Worm (Caenorhabditis elegans) whole organism, L4 larva: ENCODE measurements around the gene zip-10.

ENCODE experiments used
- D1046.2 ChIP-seq: fragments of 200-800 bp; sonication (Bioruptor generic); IDR thresholded peaks from 2 replicates; pipeline ENCODE4 v1.3.6; 2022; ENCODE audit warnings: missing genetic modification characterization, missing compliant biosample characterization
- F10B5.3 ChIP-seq: sonication (generic microtip); optimal IDR thresholded peaks from 2 replicates; lab custom pipeline; 2016; ENCODE audit warnings: mild to moderate bottlenecking, missing genetic modification characterization, missing compliant biosample characterization
- F49E8.2 ChIP-seq: sonication (generic microtip); optimal IDR thresholded peaks from 2 replicates; lab custom pipeline; 2016; ENCODE audit warnings: missing compliant biosample characterization, mild to moderate bottlenecking, missing genetic modification characterization, borderline replicate concordance
- T26A8.4 ChIP-seq: fragments of 200-800 bp; sonication (Bioruptor generic); IDR thresholded peaks from 2 replicates; pipeline ENCODE4 v1.3.6; 2022; ENCODE audit warnings: missing genetic modification characterization, missing compliant biosample characterization
- Y48G9A.11 ChIP-seq: fragments of 200-800 bp; sonication (Bioruptor generic); IDR thresholded peaks from 2 replicates; pipeline ENCODE4 v1.3.6; 2022; ENCODE audit warnings: missing genetic modification reagents, missing genetic modification characterization, missing compliant biosample characterization
- Y75B8A.6 ChIP-seq: fragments of 200-800 bp; sonication (Bioruptor generic); IDR thresholded peaks from 2 replicates; pipeline ENCODE4 v1.3.6; 2022; ENCODE audit warnings: missing genetic modification reagents, missing genetic modification characterization, missing compliant biosample characterization
- ZK337.2 ChIP-seq: fragments of 200-800 bp; sonication (Bioruptor generic); IDR thresholded peaks from 2 replicates; pipeline ENCODE4 v1.3.6; 2022; ENCODE audit warnings: missing genetic modification reagents, missing genetic modification characterization, missing compliant biosample characterization
- ZK546.5 ChIP-seq, 2 experiments: sonication (generic microtip); optimal IDR thresholded peaks; 2 replicates each; lab custom pipeline; 2017; ENCODE audit warnings: missing biosample characterization in 2 of 2, missing genetic modification characterization in 2 of 2
- aha-1 ChIP-seq: fragments of 150-350 bp; peaks from one replicate; lab custom pipeline; 2014; ENCODE audit warnings: missing biosample characterization, missing genetic modification characterization
- arid-1 ChIP-seq: fragments of 200-800 bp; sonication (Bioruptor generic); conservative IDR thresholded peaks from 2 replicates; pipeline ENCODE4 v1.3.6; 2022; ENCODE audit warnings: missing genetic modification reagents, missing genetic modification characterization, missing compliant biosample characterization
- ceh-82 ChIP-seq: sonication (generic microtip); optimal IDR thresholded peaks from 2 replicates; lab custom pipeline; 2017; ENCODE audit warnings: missing biosample characterization, missing genetic modification characterization
- daf-16 ChIP-seq, 3 experiments: sonication (generic microtip); optimal IDR thresholded peaks; 2 replicates each; lab custom pipeline; 2016 to 2017; ENCODE audit warnings: missing genetic modification characterization in 3 of 3, missing genetic modification reagents in 3 of 3, mild to moderate bottlenecking in 2 of 3, missing compliant biosample characterization in 2 of 3, missing biosample characterization in 1 of 3, moderate library complexity in 1 of 3
- daf-8 ChIP-seq: fragments of 200-800 bp; sonication (Bioruptor generic); IDR thresholded peaks from 2 replicates; pipeline ENCODE4 v1.3.6; 2022; ENCODE audit warnings: missing genetic modification characterization, missing compliant biosample characterization
- dmd-6 ChIP-seq: fragments of 200-800 bp; sonication (Bioruptor generic); IDR thresholded peaks from 2 replicates; pipeline ENCODE4 v1.3.6; 2022; ENCODE audit warnings: missing genetic modification reagents, missing genetic modification characterization, missing compliant biosample characterization
- dmd-9 ChIP-seq: fragments of 200-800 bp; sonication (Bioruptor generic); IDR thresholded peaks from 2 replicates; pipeline ENCODE4 v1.3.6; 2022; ENCODE audit warnings: missing genetic modification reagents, missing genetic modification characterization, missing compliant biosample characterization
- dve-1 ChIP-seq: sonication (generic microtip); optimal IDR thresholded peaks from 2 replicates; lab custom pipeline; 2017; ENCODE audit warnings: antibody characterized with exemption, mild to moderate bottlenecking, missing genetic modification characterization, missing compliant biosample characterization; ENCODE audit not compliant: insufficient read depth
- fkh-10 ChIP-seq: fragments of 150-350 bp; optimal IDR thresholded peaks from 2 replicates; lab custom pipeline; 2014; ENCODE audit warnings: missing biosample characterization, missing genetic modification reagents, missing genetic modification characterization
- hlh-11 ChIP-seq: fragments of 200-800 bp; sonication (Bioruptor generic); optimal IDR thresholded peaks from 2 replicates; lab custom pipeline; 2018; ENCODE audit warnings: mild to moderate bottlenecking, missing genetic modification characterization, missing compliant biosample characterization
- lim-7 ChIP-seq: fragments of 200-800 bp; sonication (Bioruptor generic); IDR thresholded peaks from 2 replicates; pipeline ENCODE4 v1.3.6; 2022; ENCODE audit warnings: missing genetic modification characterization, missing compliant biosample characterization
- lin-15B ChIP-seq: fragments of 150-350 bp; sonication (generic microtip); optimal IDR thresholded peaks from 3 replicates; lab custom pipeline; 2014; ENCODE audit warnings: missing biosample characterization, missing genetic modification characterization
- lin-38 ChIP-seq: fragments of 200-800 bp; sonication (Bioruptor generic); IDR thresholded peaks from 2 replicates; pipeline ENCODE4 v1.3.6; 2022; ENCODE audit warnings: missing genetic modification reagents, missing genetic modification characterization, missing compliant biosample characterization
- madf-9 ChIP-seq: fragments of 200-800 bp; sonication (Bioruptor generic); conservative IDR thresholded peaks from 2 replicates; pipeline ENCODE4 v1.3.6; 2022; ENCODE audit warnings: missing genetic modification reagents, missing genetic modification characterization, missing compliant biosample characterization
- mdt-29 ChIP-seq: fragments of 200-800 bp; sonication (Bioruptor generic); IDR thresholded peaks from 2 replicates; pipeline ENCODE4 v1.3.6; 2022; ENCODE audit warnings: missing genetic modification reagents, missing genetic modification characterization, missing compliant biosample characterization
- mes-2 ChIP-seq: sonication (generic microtip); optimal IDR thresholded peaks from 2 replicates; lab custom pipeline; 2016; ENCODE audit warnings: missing genotype, mild to moderate bottlenecking, missing genetic modification characterization, missing compliant biosample characterization; ENCODE audit not compliant: poor library complexity, severe bottlenecking
- nhr-102 ChIP-seq: sonication (generic microtip); optimal IDR thresholded peaks from 2 replicates; lab custom pipeline; 2016; ENCODE audit warnings: mild to moderate bottlenecking, missing genetic modification characterization, moderate library complexity, missing compliant biosample characterization
- nhr-111 ChIP-seq: fragments of 200-800 bp; sonication (Bioruptor generic); optimal IDR thresholded peaks from 2 replicates; lab custom pipeline; 2018; ENCODE audit warnings: mild to moderate bottlenecking, missing genetic modification characterization, missing compliant biosample characterization
- nhr-28 ChIP-seq: fragments of 150-350 bp; optimal IDR thresholded peaks from 2 replicates; lab custom pipeline; 2014; ENCODE audit warnings: missing biosample characterization, missing genetic modification characterization
- nhr-48 ChIP-seq: sonication (generic microtip); optimal IDR thresholded peaks from 2 replicates; lab custom pipeline; 2016; ENCODE audit warnings: mild to moderate bottlenecking, missing genetic modification characterization, missing compliant biosample characterization
- nhr-76 ChIP-seq: fragments of 150-350 bp; optimal IDR thresholded peaks from 2 replicates; lab custom pipeline; 2014; ENCODE audit warnings: missing biosample characterization, missing genetic modification characterization
- pha-4 ChIP-seq, 2 experiments: fragments of 150-350 bp in 1 of 2; fragments of 200-800 bp in 1 of 2; sonication (Bioruptor generic) in 1 of 2; IDR thresholded peaks in 1 of 2; optimal IDR thresholded peaks in 1 of 2; 2 replicates each; pipeline versions ENCODE4 v1.3.6 to Lab custom; 2014 to 2022; ENCODE audit warnings: missing genetic modification characterization in 2 of 2, missing genetic modification reagents in 2 of 2, missing biosample characterization in 1 of 2, missing compliant biosample characterization in 1 of 2
- php-3 ChIP-seq: fragments of 200-800 bp; sonication (Bioruptor generic); IDR thresholded peaks from 2 replicates; pipeline ENCODE4 v1.3.6; 2022; ENCODE audit warnings: missing genetic modification reagents, missing genetic modification characterization, missing compliant biosample characterization
- set-16 ChIP-seq: fragments of 200-800 bp; sonication (Bioruptor generic); IDR thresholded peaks from 2 replicates; pipeline ENCODE4 v1.3.6; 2022; ENCODE audit warnings: missing genetic modification reagents, missing genetic modification characterization, missing compliant biosample characterization
- skn-1 ChIP-seq: fragments of 150-350 bp; optimal IDR thresholded peaks from 2 replicates; lab custom pipeline; 2014; ENCODE audit warnings: missing biosample characterization, missing genetic modification characterization
- spr-1 ChIP-seq: sonication (generic microtip); optimal IDR thresholded peaks from 2 replicates; lab custom pipeline; 2016; ENCODE audit warnings: mild to moderate bottlenecking, missing genetic modification characterization, missing compliant biosample characterization
- tag-97 ChIP-seq: fragments of 200-800 bp; sonication (Bioruptor generic); IDR thresholded peaks from 2 replicates; pipeline ENCODE4 v1.3.6; 2022; ENCODE audit warnings: missing genetic modification characterization, missing compliant biosample characterization
- unc-62 ChIP-seq, 3 experiments: fragments of 150-350 bp in 1 of 3; sonication (generic microtip); optimal IDR thresholded peaks in 2 of 3; peaks in 1 of 3; 1 replicate in 1 of 3; 2 replicates in 2 of 3; lab custom pipeline; 2014 to 2017; ENCODE audit warnings: missing biosample characterization in 3 of 3, missing genetic modification characterization in 3 of 3, missing genetic modification reagents in 3 of 3, missing genotype in 1 of 3
- zfp-3 ChIP-seq: fragments of 200-800 bp; sonication (Bioruptor generic); conservative IDR thresholded peaks from 2 replicates; pipeline ENCODE4 v1.3.6; 2022; ENCODE audit warnings: missing genetic modification reagents, missing genetic modification characterization, missing compliant biosample characterization

zip-10 gene

ce11 chrV:11629222-11630026 lies 21.1 kb downstream of the zip-10 start, which contains the start of gene F35B12.10 (continued):
- no peak for TF ChIP-seq ZK546.5 (tag; optimal IDR thresholded peaks at IDR 0.05; lab: Kevin White, UChicago)
- TF ChIP-seq php-3 (GFP tag; lab: Robert Waterston, UW): peak; percentile 45; the same call in 1 of the 2 replicates
- no peak for TF ChIP-seq set-16 (GFP tag; lab: Robert Waterston, UW)
- no peak for TF ChIP-seq F49E8.2
- TF ChIP-seq Y48G9A.11 (GFP tag; lab: Robert Waterston, UW): no peak
- no peak for TF ChIP-seq T26A8.4
- no peak for TF ChIP-seq pha-4 (GFP tag; IDR thresholded peaks at IDR 0.05; lab: Robert Waterston, UW)
- no peak for TF ChIP-seq pha-4 (tag; optimal IDR thresholded peaks at IDR 0.05; lab: Kevin White, UChicago)
- peak; percentile 27 for TF ChIP-seq nhr-48 (tag; lab: Kevin White, UChicago)
- TF ChIP-seq nhr-111: no peak
- TF ChIP-seq Y75B8A.6 (GFP tag; lab: Robert Waterston, UW): no peak
- no peak for TF ChIP-seq nhr-102
- no peak for TF ChIP-seq daf-8 (GFP tag; lab: Robert Waterston, UW)
- TF ChIP-seq fkh-10 (GFP tag; lab: Kevin White, UChicago): no peak
- no peak for TF ChIP-seq mes-2
- TF ChIP-seq F10B5.3: no peak
- no peak for TF ChIP-seq tag-97
- TF ChIP-seq ZK337.2 (GFP tag; lab: Robert Waterston, UW): no peak
- no peak for TF ChIP-seq madf-9 (GFP tag; lab: Robert Waterston, UW)
- TF ChIP-seq dmd-6 (GFP tag; lab: Robert Waterston, UW): peak; percentile 82
- TF ChIP-seq dmd-9: no peak

ce11 chrV:11627837-11628236 lies 22.7 kb downstream of the zip-10 start:
- TF ChIP-seq ZK546.5 (tag; optimal IDR thresholded peaks at IDR 0.05; lab: Kevin White, UChicago) (no peak), lim-7 (no peak), skn-1 (no peak), arid-1 (no peak), dve-1 (tag; lab: Kevin White, UChicago) (peak; percentile 56), php-3 (GFP tag; lab: Robert Waterston, UW) (0 out of 2 replicates have a peak, but pooled peaks have one; percentile 18), D1046.2 (GFP tag; lab: Robert Waterston, UW) (no peak), daf-16 (GFP tag; optimal IDR thresholded peaks at IDR 0.05; lab: Kevin White, UChicago) (no peak), daf-16 (tag; optimal IDR thresholded peaks at IDR 0.05; lab: Kevin White, UChicago) (peak; percentile 73), spr-1 (tag; lab: Kevin White, UChicago) (no peak), aha-1 (peak; percentile 41), nhr-76 (tag; lab: Kevin White, UChicago) (no peak), pha-4 (GFP tag; IDR thresholded peaks at IDR 0.05; lab: Robert Waterston, UW) (no peak), pha-4 (tag; optimal IDR thresholded peaks at IDR 0.05; lab: Kevin White, UChicago) (no peak), lin-15B (tag; lab: Kevin White, UChicago) (no peak), lin-38 (no peak), zfp-3 (GFP tag; lab: Robert Waterston, UW) (no peak), nhr-28 (tag; lab: Kevin White, UChicago) (peak; percentile 6), fkh-10 (GFP tag; lab: Kevin White, UChicago) (no peak), nhr-48 (tag; lab: Kevin White, UChicago) (no peak), mdt-29 (GFP tag; lab: Robert Waterston, UW) (no peak), ceh-82 (tag; lab: Kevin White, UChicago) (no peak)

ce11 chrV:11624954-11625353 lies 25.6 kb downstream of the zip-10 start:
- TF ChIP-seq unc-62 (GFP tag; optimal IDR thresholded peaks at IDR 0.05 in 1 of 2; lab: Kevin White, UChicago) (peak in 1 of 2 experiments; percentile 31), unc-62 (tag; optimal IDR thresholded peaks at IDR 0.05; lab: Kevin White, UChicago) (no peak), hlh-11 (tag; lab: Kevin White, UChicago) (no peak)
